Fruit fly (Drosophila melanogaster) whole organism, embryonic: Measurements from ENCODE around the gene Tmhs.
A peak's percentile ranks its signal among the peaks of the same experiment; 100 is the strongest.

Experiments
- BEAF-32 ChIP-seq: fragments of 200-800 bp; sonication (Bioruptor generic); optimal IDR thresholded peaks from 3 replicates; lab custom pipeline; 2017; ENCODE audit warnings: missing biosample characterization, missing genetic modification characterization, mild to moderate bottlenecking, moderate library complexity, missing genetic modification reagents
- CG10267 ChIP-seq: fragments of 200-800 bp; sonication (Bioruptor generic); optimal IDR thresholded peaks from 2 replicates; lab custom pipeline; 2018; ENCODE audit warnings: missing biosample characterization, mild to moderate bottlenecking, missing genetic modification characterization, moderate library complexity
- CG13287 ChIP-seq: fragments of 200-800 bp; sonication (Bioruptor generic); IDR thresholded peaks from 2 replicates; pipeline ENCODE4 v1.3.6; 2022; ENCODE audit warnings: missing biosample characterization, missing genetic modification characterization; ENCODE audit not compliant: partially characterized antibody
- CG14860 ChIP-seq: fragments of 200-800 bp; sonication (Bioruptor generic); IDR thresholded peaks from 3 replicates; pipeline ENCODE4 v1.3.6; 2022; ENCODE audit warnings: missing biosample characterization, missing genetic modification characterization; ENCODE audit not compliant: partially characterized antibody
- CG1603 ChIP-seq: fragments of 200-800 bp; sonication (Bioruptor generic); optimal IDR thresholded peaks from 2 replicates; lab custom pipeline; 2019; ENCODE audit warnings: missing biosample characterization, mild to moderate bottlenecking, missing genetic modification characterization, moderate library complexity
- CG16863 ChIP-seq: fragments of 200-800 bp; sonication (Bioruptor generic); optimal IDR thresholded peaks from 3 replicates; lab custom pipeline; 2016; ENCODE audit warnings: missing biosample characterization, missing genetic modification characterization
- CG17568 ChIP-seq: fragments of 200-800 bp; sonication (Bioruptor generic); optimal IDR thresholded peaks from 2 replicates; lab custom pipeline; 2018; ENCODE audit warnings: missing biosample characterization, mild to moderate bottlenecking, missing genetic modification characterization, moderate library complexity
- CG2129 ChIP-seq: fragments of 200-800 bp; sonication (Bioruptor generic); IDR thresholded peaks from 2 replicates; pipeline ENCODE4 v1.3.6; 2022; ENCODE audit warnings: missing biosample characterization, missing genetic modification characterization; ENCODE audit not compliant: partially characterized antibody
- CG31441 ChIP-seq: fragments of 200-800 bp; sonication (Bioruptor generic); IDR thresholded peaks from 2 replicates; pipeline ENCODE4 v1.3.6; 2022; ENCODE audit warnings: missing biosample characterization, missing genetic modification characterization
- CG3847 ChIP-seq: fragments of 200-800 bp; sonication (Bioruptor generic); IDR thresholded peaks from 2 replicates; pipeline ENCODE4 v1.3.6; 2022; ENCODE audit warnings: missing biosample characterization, missing genetic modification characterization
- CG6791 ChIP-seq: fragments of 200-800 bp; sonication (Bioruptor generic); IDR thresholded peaks from 3 replicates; pipeline ENCODE4 v1.3.6; 2022; ENCODE audit warnings: missing biosample characterization, missing genetic modification characterization; ENCODE audit not compliant: partially characterized antibody
- CG9437 ChIP-seq: fragments of 200-800 bp; sonication (Bioruptor generic); optimal IDR thresholded peaks from 2 replicates; lab custom pipeline; 2018; ENCODE audit warnings: missing biosample characterization, mild to moderate bottlenecking, missing genetic modification characterization
- CrebB ChIP-seq: fragments of 200-800 bp; sonication (Bioruptor generic); optimal IDR thresholded peaks from 3 replicates; lab custom pipeline; 2018; ENCODE audit warnings: missing biosample characterization, mild to moderate bottlenecking, missing genetic modification characterization
- Deaf1 ChIP-seq: fragments of 200-800 bp; optimal IDR thresholded peaks from 3 replicates; lab custom pipeline; 2019; ENCODE audit warnings: missing biosample characterization, mild to moderate bottlenecking, missing genetic modification characterization, moderate library complexity
- Dll ChIP-seq: fragments of 200-800 bp; sonication (Bioruptor generic); IDR thresholded peaks from 4 replicates; pipeline ENCODE4 v1.3.6; 2022; ENCODE audit warnings: missing biosample characterization, missing genetic modification characterization; ENCODE audit not compliant: partially characterized antibody
- E2f2 ChIP-seq: fragments of 200-800 bp; sonication (Bioruptor generic); IDR thresholded peaks from 2 replicates; pipeline ENCODE4 v1.3.6; 2022; ENCODE audit warnings: missing biosample characterization, missing genetic modification characterization
- Eip74EF ChIP-seq, 2 experiments: fragments of 200-800 bp in 1 of 2; fragments of >200 bp in 1 of 2; sonication (Bioruptor generic) in 1 of 2; optimal IDR thresholded peaks; 2 replicates each; lab custom pipeline; 2017 to 2019; ENCODE audit warnings: missing biosample characterization in 2 of 2, missing genetic modification characterization in 2 of 2, mild to moderate bottlenecking in 1 of 2, moderate library complexity in 1 of 2
- Fer1 ChIP-seq: fragments of 200-800 bp; sonication (Bioruptor generic); optimal IDR thresholded peaks from 2 replicates; lab custom pipeline; 2017; ENCODE audit warnings: missing biosample characterization, mild to moderate bottlenecking, missing genetic modification characterization
- HLH4C ChIP-seq: fragments of 200-800 bp; sonication (Bioruptor generic); IDR thresholded peaks from 3 replicates; pipeline ENCODE4 v1.3.6; 2022; ENCODE audit warnings: missing biosample characterization, missing genetic modification characterization; ENCODE audit not compliant: partially characterized antibody
- HmgZ ChIP-seq: fragments of 200-800 bp; sonication (Bioruptor generic); optimal IDR thresholded peaks from 2 replicates; lab custom pipeline; 2018; ENCODE audit warnings: missing biosample characterization, mild to moderate bottlenecking, missing genetic modification characterization
- Hr39 ChIP-seq: fragments of >200 bp; optimal IDR thresholded peaks from 2 replicates; lab custom pipeline; 2017
- Hr51 ChIP-seq, 2 experiments: fragments of 200-800 bp; sonication (Bioruptor generic); optimal IDR thresholded peaks; 2 replicates in 1 of 2; 3 replicates in 1 of 2; lab custom pipeline; 2016 to 2018; ENCODE audit warnings: missing biosample characterization in 2 of 2, missing genetic modification characterization in 2 of 2, mild to moderate bottlenecking in 1 of 2, moderate library complexity in 1 of 2
- Max ChIP-seq: fragments of 200-800 bp; sonication (Bioruptor generic); optimal IDR thresholded peaks from 2 replicates; lab custom pipeline; 2016; ENCODE audit warnings: missing biosample characterization, mild to moderate bottlenecking, missing genetic modification characterization
- Med ChIP-seq: fragments of 200-800 bp; sonication (Bioruptor generic); peaks from one replicate; lab custom pipeline; 2016; ENCODE audit warnings: missing biosample characterization, missing genetic modification characterization, mild to moderate bottlenecking, inconsistent platforms, moderate library complexity
- Stat92E ChIP-seq, 3 experiments: fragments of >200 bp in 2 of 3; fragments of 200-800 bp in 1 of 3; sonication (Bioruptor generic) in 1 of 3; optimal IDR thresholded peaks; 2 replicates each; lab custom pipeline; 2017 to 2019; ENCODE audit warnings: missing biosample characterization in 3 of 3, missing genetic modification characterization in 3 of 3, mild to moderate bottlenecking in 1 of 3, moderate library complexity in 1 of 3
- amos ChIP-seq: fragments of 200-800 bp; sonication (Bioruptor generic); IDR thresholded peaks from 2 replicates; pipeline ENCODE4 v1.3.6; 2022; ENCODE audit warnings: missing biosample characterization, missing genetic modification characterization; ENCODE audit not compliant: partially characterized antibody
- ato ChIP-seq: fragments of 200-800 bp; sonication (Bioruptor generic); IDR thresholded peaks from 2 replicates; pipeline ENCODE4 v1.3.6; 2022; ENCODE audit warnings: missing biosample characterization, missing genetic modification characterization; ENCODE audit not compliant: partially characterized antibody
- bbx ChIP-seq: fragments of 200-800 bp; sonication (Bioruptor generic); IDR thresholded peaks from 2 replicates; pipeline ENCODE4 v1.3.6; 2022; ENCODE audit warnings: missing biosample characterization, missing genetic modification characterization; ENCODE audit not compliant: partially characterized antibody
- chinmo ChIP-seq: fragments of 200-800 bp; sonication (Bioruptor generic); IDR thresholded peaks from 4 replicates; pipeline ENCODE4 v1.3.6; 2022; ENCODE audit warnings: missing biosample characterization, missing genetic modification characterization; ENCODE audit not compliant: partially characterized antibody
- ci ChIP-seq: fragments of 200-800 bp; sonication (Bioruptor generic); IDR thresholded peaks from 3 replicates; pipeline ENCODE4 v1.3.6; 2022; ENCODE audit warnings: missing biosample characterization, missing genetic modification characterization
- crp ChIP-seq, 2 experiments: fragments of 200-800 bp; sonication (Bioruptor generic); optimal IDR thresholded peaks; 2 replicates in 1 of 2; 3 replicates in 1 of 2; lab custom pipeline; 2017; ENCODE audit warnings: missing biosample characterization in 2 of 2, missing genetic modification characterization in 2 of 2, mild to moderate bottlenecking in 1 of 2, moderate library complexity in 1 of 2
- disco-r ChIP-seq: fragments of 200-800 bp; sonication (Bioruptor generic); optimal IDR thresholded peaks from 2 replicates; lab custom pipeline; 2016; ENCODE audit warnings: missing biosample characterization, missing genetic modification characterization
- dmrt11E ChIP-seq: fragments of 200-800 bp; sonication (Bioruptor generic); optimal IDR thresholded peaks from 3 replicates; lab custom pipeline; 2018; ENCODE audit warnings: missing biosample characterization, mild to moderate bottlenecking, missing genetic modification characterization, moderate library complexity
- exex ChIP-seq: fragments of 200-800 bp; sonication (Bioruptor generic); optimal IDR thresholded peaks from 4 replicates; lab custom pipeline; 2018; ENCODE audit warnings: missing biosample characterization, mild to moderate bottlenecking, missing genetic modification characterization, moderate library complexity
- fd64A ChIP-seq: fragments of 200-800 bp; sonication (Bioruptor generic); optimal IDR thresholded peaks from 3 replicates; lab custom pipeline; 2018; ENCODE audit warnings: missing biosample characterization, mild to moderate bottlenecking, missing genetic modification characterization
- grau ChIP-seq: fragments of 200-800 bp; optimal IDR thresholded peaks from 3 replicates; lab custom pipeline; 2019; ENCODE audit warnings: missing biosample characterization, mild to moderate bottlenecking, missing genetic modification characterization, moderate library complexity
- hbn ChIP-seq: fragments of 200-800 bp; sonication (Bioruptor generic); IDR thresholded peaks from 2 replicates; pipeline ENCODE4 v1.3.6; 2022; ENCODE audit warnings: missing biosample characterization, missing genetic modification characterization; ENCODE audit not compliant: partially characterized antibody
- hkb ChIP-seq, 2 experiments: fragments of 200-800 bp in 1 of 2; fragments of >200 bp in 1 of 2; sonication (Bioruptor generic) in 1 of 2; IDR thresholded peaks in 1 of 2; optimal IDR thresholded peaks in 1 of 2; 2 replicates each; pipeline versions ENCODE4 v1.3.6 to Lab custom; 2017 to 2022; ENCODE audit warnings: missing biosample characterization in 1 of 2, missing genetic modification characterization in 1 of 2
- kah ChIP-seq: fragments of 200-800 bp; sonication (Bioruptor generic); optimal IDR thresholded peaks from 2 replicates; lab custom pipeline; 2018; ENCODE audit warnings: missing biosample characterization, mild to moderate bottlenecking, missing genetic modification characterization
- knrl ChIP-seq: fragments of 200-800 bp; sonication (Bioruptor generic); IDR thresholded peaks from 3 replicates; pipeline ENCODE4 v1.3.6; 2022; ENCODE audit warnings: missing biosample characterization, missing genetic modification characterization; ENCODE audit not compliant: partially characterized antibody
- lbe ChIP-seq: fragments of 200-800 bp; sonication (Bioruptor generic); optimal IDR thresholded peaks from 2 replicates; lab custom pipeline; 2016; ENCODE audit warnings: missing biosample characterization, mild to moderate bottlenecking, missing genetic modification characterization
- pzg ChIP-seq: fragments of 200-800 bp; sonication (Bioruptor generic); optimal IDR thresholded peaks from 3 replicates; lab custom pipeline; 2018; ENCODE audit warnings: missing biosample characterization, mild to moderate bottlenecking, missing genetic modification characterization, moderate library complexity
- trem ChIP-seq: fragments of 200-800 bp; optimal IDR thresholded peaks from 3 replicates; lab custom pipeline; 2019; ENCODE audit warnings: missing biosample characterization, mild to moderate bottlenecking, missing genetic modification characterization, moderate library complexity
- unpg ChIP-seq: fragments of 200-800 bp; sonication (Bioruptor generic); optimal IDR thresholded peaks from 3 replicates; lab custom pipeline; 2018; ENCODE audit warnings: missing biosample characterization, mild to moderate bottlenecking, missing genetic modification characterization, moderate library complexity

The Tmhs gene

DNA sequence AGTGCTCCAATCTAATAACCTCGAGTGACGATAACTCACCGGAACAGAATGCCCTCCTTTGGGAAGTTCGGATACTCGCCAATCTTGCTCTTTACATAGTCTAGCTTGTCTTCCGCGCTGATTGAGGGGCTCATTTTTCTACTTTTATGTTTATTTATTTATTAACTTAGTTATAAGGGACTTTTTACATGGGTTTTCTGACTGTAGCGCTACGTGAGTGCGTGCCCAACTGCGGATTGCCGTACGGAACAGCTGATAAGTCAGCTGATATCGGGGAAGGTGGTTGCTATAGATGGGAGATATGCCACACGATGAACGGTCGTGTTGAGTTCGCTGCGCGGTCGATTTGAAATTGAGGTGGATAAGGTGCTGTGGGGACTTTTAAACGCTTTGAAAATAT lies 805 bp upstream of the Tmhs start, which contains the start of gene Aprt (continued):
- TF ChIP-seq CG31441 (GFP tag; lab: Robert Waterston, UW) (peak; percentile 34; the same call in 1 of the 2 replicates), lbe (GFP tag; lab: Kevin White, UChicago) (no peak), grau (tag; lab: Kevin White, UChicago) (peak; percentile 28), bbx (GFP tag; lab: Robert Waterston, UW) (peak; percentile 81), CG1603 (tag; lab: Kevin White, UChicago) (peak; percentile 47), Stat92E (GFP tag; optimal IDR thresholded peaks at IDR 0.05; lab: Kevin White, UChicago) (no peak), knrl (GFP tag; lab: Robert Waterston, UW) (peak; percentile 67; the same call in 2 of the 3 replicates), CG9437 (GFP tag; lab: Kevin White, UChicago) (peak; percentile 90), fd64A (GFP tag; lab: Kevin White, UChicago) (no peak), CG16863 (GFP tag; lab: Kevin White, UChicago) (no peak), CG2129 (GFP tag; lab: Robert Waterston, UW) (peak; percentile 55; the same call in 1 of the 2 replicates), Deaf1 (tag; lab: Kevin White, UChicago) (peak; percentile 11), Hr51 (GFP tag; optimal IDR thresholded peaks at IDR 0.05; lab: Kevin White, UChicago) (peak in 1 of 2 experiments; percentile 0), ato (GFP tag; lab: Robert Waterston, UW) (peak; percentile 63), hbn (GFP tag; lab: Robert Waterston, UW) (peak; percentile 88), Hr39 (lab: Kevin White, UChicago) (no peak), hkb (optimal IDR thresholded peaks at IDR 0.05; lab: Kevin White, UChicago) (no peak), hkb (GFP tag; IDR thresholded peaks at IDR 0.05; lab: Robert Waterston, UW) (0 out of 2 replicates have a peak, but pooled peaks have one; percentile 6), HLH4C (peak; percentile 52; the same call in 2 of the 3 replicates), HmgZ (tag; lab: Kevin White, UChicago) (peak; percentile 16), Dll (peak; percentile 81), CG10267 (tag; lab: Kevin White, UChicago) (peak; percentile 34), E2f2 (GFP tag; lab: Robert Waterston, UW) (peak; percentile 96), CG13287 (GFP tag; lab: Robert Waterston, UW) (peak; percentile 91), CrebB (tag; lab: Kevin White, UChicago) (peak; percentile 32), crp (GFP tag; optimal IDR thresholded peaks at IDR 0.05; lab: Kevin White, UChicago) (peak; percentile 90 to 100), Med (GFP tag; lab: Kevin White, UChicago) (peak; percentile 25), CG17568 (peak; percentile 2), BEAF-32 (GFP tag; lab: Kevin White, UChicago) (peak; percentile 78), pzg (GFP tag; lab: Kevin White, UChicago) (peak; percentile 76), trem (tag; lab: Kevin White, UChicago) (peak; percentile 54), dmrt11E (tag; lab: Kevin White, UChicago) (no peak), amos (GFP tag; lab: Robert Waterston, UW) (peak; percentile 81), ci (GFP tag; lab: Robert Waterston, UW) (0 out of 3 replicates have a peak, but pooled peaks have one; percentile 19), Eip74EF (GFP tag; optimal IDR thresholded peaks at IDR 0.05; lab: Kevin White, UChicago) (peak in 1 of 2 experiments; percentile 10), chinmo (peak; percentile 63; the same call in 1 of the 4 replicates), unpg (no peak), CG3847 (no peak), Max (peak; percentile 8), kah (peak; percentile 98), CG14860 (0 out of 3 replicates have a peak, but pooled peaks have one; percentile 31), disco-r (GFP tag; lab: Kevin White, UChicago) (no peak), CG6791 (peak; percentile 68; the same call in 2 of the 3 replicates), exex (peak; percentile 60), Fer1 (peak; percentile 45)
